Fruit fly (Drosophila melanogaster) whole organism, embryonic: ENCODE data around the gene Gyc89Da.

Source experiments
- Abd-B ChIP-seq: fragments of 200-800 bp; sonication (Bioruptor generic); optimal IDR thresholded peaks from 2 replicates; lab custom pipeline; 2018; ENCODE audit warnings: missing biosample characterization, mild to moderate bottlenecking, missing genetic modification characterization, moderate library complexity
- BEAF-32 ChIP-seq: fragments of 200-800 bp; sonication (Bioruptor generic); optimal IDR thresholded peaks from 3 replicates; lab custom pipeline; 2017; ENCODE audit warnings: missing biosample characterization, missing genetic modification characterization, mild to moderate bottlenecking, moderate library complexity, missing genetic modification reagents
- Bgb ChIP-seq: fragments of 200-800 bp; sonication (Bioruptor generic); IDR thresholded peaks from 2 replicates; pipeline ENCODE4 v1.3.6; 2022; ENCODE audit warnings: missing biosample characterization, missing genetic modification characterization; ENCODE audit not compliant: partially characterized antibody
- CG11456 ChIP-seq: fragments of 200-800 bp; sonication (Bioruptor generic); IDR thresholded peaks from 3 replicates; pipeline ENCODE4 v1.3.6; 2022; ENCODE audit warnings: missing biosample characterization, missing genetic modification characterization
- CG12219 ChIP-seq: fragments of 200-800 bp; sonication (Bioruptor generic); optimal IDR thresholded peaks from 3 replicates; lab custom pipeline; 2018; ENCODE audit warnings: missing biosample characterization, mild to moderate bottlenecking, missing genetic modification characterization
- CG1233 ChIP-seq: fragments of 200-800 bp; sonication (Bioruptor generic); optimal IDR thresholded peaks from 4 replicates; lab custom pipeline; 2018; ENCODE audit warnings: missing biosample characterization, mild to moderate bottlenecking, missing genetic modification characterization
- CG12659 ChIP-seq: fragments of 200-800 bp; sonication (Bioruptor generic); optimal IDR thresholded peaks from 3 replicates; lab custom pipeline; 2017; ENCODE audit warnings: mild to moderate bottlenecking, missing biosample characterization, missing genetic modification reagents, missing genetic modification characterization
- CG13296 ChIP-seq: fragments of 200-800 bp; sonication (Bioruptor generic); optimal IDR thresholded peaks from 3 replicates; lab custom pipeline; 2018; ENCODE audit warnings: missing biosample characterization, mild to moderate bottlenecking, missing genetic modification characterization
- CG15601 ChIP-seq: fragments of 200-800 bp; sonication (Bioruptor generic); optimal IDR thresholded peaks from 3 replicates; lab custom pipeline; 2019; ENCODE audit warnings: missing biosample characterization, mild to moderate bottlenecking, missing genetic modification characterization, moderate library complexity
- CG1602 ChIP-seq: fragments of 200-800 bp; sonication (Bioruptor generic); optimal IDR thresholded peaks from 3 replicates; lab custom pipeline; 2016; ENCODE audit warnings: missing biosample characterization, missing genetic modification characterization
- CG2202 ChIP-seq: fragments of 200-800 bp; sonication (Bioruptor generic); optimal IDR thresholded peaks from 2 replicates; lab custom pipeline; 2018; ENCODE audit warnings: missing biosample characterization, mild to moderate bottlenecking, missing genetic modification characterization
- CG3407 ChIP-seq: fragments of 200-800 bp; sonication (Bioruptor generic); optimal IDR thresholded peaks from 2 replicates; lab custom pipeline; 2018; ENCODE audit warnings: missing biosample characterization, mild to moderate bottlenecking, missing genetic modification characterization
- CG42726 ChIP-seq: fragments of 200-800 bp; sonication (Bioruptor generic); IDR thresholded peaks from 2 replicates; pipeline ENCODE4 v1.3.6; 2022; ENCODE audit warnings: missing biosample characterization, missing genetic modification characterization; ENCODE audit not compliant: partially characterized antibody
- CG5180 ChIP-seq: fragments of 200-800 bp; sonication (Bioruptor generic); optimal IDR thresholded peaks from 3 replicates; lab custom pipeline; 2017; ENCODE audit warnings: missing biosample characterization, missing genetic modification characterization, mild to moderate bottlenecking, moderate library complexity, missing genetic modification reagents
- CG6765 ChIP-seq: fragments of 200-800 bp; sonication (Bioruptor generic); optimal IDR thresholded peaks from 3 replicates; lab custom pipeline; 2017; ENCODE audit warnings: missing biosample characterization, mild to moderate bottlenecking, missing genetic modification characterization
- CG7271 ChIP-seq: fragments of 200-800 bp; sonication (Bioruptor generic); optimal IDR thresholded peaks from 2 replicates; lab custom pipeline; 2018; ENCODE audit warnings: missing biosample characterization, mild to moderate bottlenecking, missing genetic modification characterization, moderate library complexity
- CG8388 ChIP-seq: fragments of 200-800 bp; sonication (Bioruptor generic); optimal IDR thresholded peaks from 2 replicates; lab custom pipeline; 2019; ENCODE audit warnings: missing biosample characterization, mild to moderate bottlenecking, missing genetic modification characterization, moderate library complexity
- CG9437 ChIP-seq: fragments of 200-800 bp; sonication (Bioruptor generic); optimal IDR thresholded peaks from 2 replicates; lab custom pipeline; 2018; ENCODE audit warnings: missing biosample characterization, mild to moderate bottlenecking, missing genetic modification characterization
- CTCF ChIP-seq: fragments of 200-800 bp; sonication (Bioruptor generic); optimal IDR thresholded peaks from 2 replicates; lab custom pipeline; 2017; ENCODE audit warnings: missing biosample characterization, mild to moderate bottlenecking, missing genetic modification characterization, moderate library complexity
- Dll ChIP-seq: fragments of 200-800 bp; sonication (Bioruptor generic); IDR thresholded peaks from 4 replicates; pipeline ENCODE4 v1.3.6; 2022; ENCODE audit warnings: missing biosample characterization, missing genetic modification characterization; ENCODE audit not compliant: partially characterized antibody
- Dref ChIP-seq: fragments of 200-800 bp; sonication (Bioruptor generic); IDR thresholded peaks from 2 replicates; pipeline ENCODE4 v1.3.6; 2022; ENCODE audit warnings: missing biosample characterization, missing genetic modification characterization
- E2f2 ChIP-seq: fragments of 200-800 bp; sonication (Bioruptor generic); IDR thresholded peaks from 2 replicates; pipeline ENCODE4 v1.3.6; 2022; ENCODE audit warnings: missing biosample characterization, missing genetic modification characterization
- Ets65A ChIP-seq: fragments of 200-800 bp; sonication (Bioruptor generic); peaks from one replicate; lab custom pipeline; 2016; ENCODE audit warnings: missing biosample characterization, missing genetic modification characterization
- Fer3 ChIP-seq: fragments of 200-800 bp; sonication (Bioruptor generic); optimal IDR thresholded peaks from 2 replicates; lab custom pipeline; 2018; ENCODE audit warnings: missing biosample characterization, mild to moderate bottlenecking, missing genetic modification characterization, moderate library complexity
- H2.0 ChIP-seq: fragments of 200-800 bp; sonication (Bioruptor generic); IDR thresholded peaks from 2 replicates; pipeline ENCODE4 v1.3.6; 2022; ENCODE audit warnings: missing biosample characterization, missing genetic modification characterization
- HmgD ChIP-seq: fragments of 200-800 bp; sonication (Bioruptor generic); optimal IDR thresholded peaks from 3 replicates; lab custom pipeline; 2016; ENCODE audit warnings: missing biosample characterization, missing genetic modification characterization
- Lpt ChIP-seq: fragments of >200 bp; optimal IDR thresholded peaks from 2 replicates; lab custom pipeline; 2018; ENCODE audit warnings: missing biosample characterization, missing genetic modification characterization
- Med ChIP-seq: fragments of 200-800 bp; sonication (Bioruptor generic); peaks from one replicate; lab custom pipeline; 2016; ENCODE audit warnings: missing biosample characterization, missing genetic modification characterization, mild to moderate bottlenecking, inconsistent platforms, moderate library complexity
- Meics ChIP-seq: fragments of 200-800 bp; sonication (Bioruptor generic); optimal IDR thresholded peaks from 2 replicates; lab custom pipeline; 2017; ENCODE audit warnings: missing biosample characterization, mild to moderate bottlenecking, missing genetic modification characterization
- Mes4 ChIP-seq: fragments of 200-800 bp; sonication (Bioruptor generic); optimal IDR thresholded peaks from 2 replicates; lab custom pipeline; 2016; ENCODE audit warnings: missing biosample characterization, missing genetic modification characterization
- Myb ChIP-seq: fragments of 200-800 bp; sonication (Bioruptor generic); optimal IDR thresholded peaks from 2 replicates; lab custom pipeline; 2016; ENCODE audit warnings: missing biosample characterization, missing genetic modification characterization
- NFAT ChIP-seq: fragments of 200-800 bp; sonication (Bioruptor generic); IDR thresholded peaks from 2 replicates; pipeline ENCODE4 v1.3.6; 2022; ENCODE audit warnings: missing biosample characterization, missing genetic modification characterization
- Scr ChIP-seq: fragments of 200-800 bp; sonication (Bioruptor generic); IDR thresholded peaks from 2 replicates; pipeline ENCODE4 v1.3.6; 2022; ENCODE audit warnings: missing biosample characterization, missing genetic modification characterization; ENCODE audit not compliant: partially characterized antibody
- Sry-β ChIP-seq: fragments of 200-800 bp; sonication (Bioruptor generic); optimal IDR thresholded peaks from 2 replicates; lab custom pipeline; 2018; ENCODE audit warnings: missing biosample characterization, mild to moderate bottlenecking, missing genetic modification characterization, moderate library complexity
- YL-1 ChIP-seq: fragments of 200-800 bp; sonication (Bioruptor generic); optimal IDR thresholded peaks from 3 replicates; lab custom pipeline; 2017; ENCODE audit warnings: missing biosample characterization, mild to moderate bottlenecking, missing genetic modification characterization
- bbx ChIP-seq: fragments of 200-800 bp; sonication (Bioruptor generic); IDR thresholded peaks from 2 replicates; pipeline ENCODE4 v1.3.6; 2022; ENCODE audit warnings: missing biosample characterization, missing genetic modification characterization; ENCODE audit not compliant: partially characterized antibody
- dpn ChIP-seq, 2 experiments: fragments of 200-800 bp; sonication (Bioruptor generic); optimal IDR thresholded peaks; 3 replicates each; lab custom pipeline; 2016; ENCODE audit warnings: missing biosample characterization in 2 of 2, missing genetic modification characterization in 2 of 2
- ftz-f1 ChIP-seq: fragments of 200-800 bp; sonication (Bioruptor generic); optimal IDR thresholded peaks from 2 replicates; lab custom pipeline; 2016; ENCODE audit warnings: missing biosample characterization, missing genetic modification characterization
- nerfin-2 ChIP-seq: fragments of 200-800 bp; sonication (Bioruptor generic); IDR thresholded peaks from 2 replicates; pipeline ENCODE4 v1.3.6; 2022; ENCODE audit warnings: missing biosample characterization, missing genetic modification characterization; ENCODE audit not compliant: partially characterized antibody
- nmo ChIP-seq: fragments of 200-800 bp; sonication (Bioruptor generic); optimal IDR thresholded peaks from 2 replicates; lab custom pipeline; 2018; ENCODE audit warnings: missing biosample characterization, mild to moderate bottlenecking, missing genetic modification characterization, moderate library complexity
- ranshi ChIP-seq: fragments of 200-800 bp; sonication (Bioruptor generic); IDR thresholded peaks from 2 replicates; pipeline ENCODE4 v1.3.6; 2022; ENCODE audit warnings: missing biosample characterization, missing genetic modification characterization
- row ChIP-seq: fragments of 200-800 bp; sonication (Bioruptor generic); IDR thresholded peaks from 3 replicates; pipeline ENCODE4 v1.3.6; 2022; ENCODE audit warnings: missing biosample characterization, missing genetic modification characterization
- run ChIP-seq: fragments of 200-800 bp; sonication (Bioruptor generic); optimal IDR thresholded peaks from 3 replicates; lab custom pipeline; 2018; ENCODE audit warnings: missing biosample characterization, mild to moderate bottlenecking, missing genetic modification characterization
- schlank ChIP-seq: fragments of 200-800 bp; sonication (Bioruptor generic); optimal IDR thresholded peaks from 2 replicates; lab custom pipeline; 2018; ENCODE audit warnings: missing biosample characterization, mild to moderate bottlenecking, missing genetic modification characterization
- sens ChIP-seq: fragments of 200-800 bp; sonication (Bioruptor generic); peaks from one replicate; lab custom pipeline; 2016; ENCODE audit warnings: missing biosample characterization, missing genetic modification characterization
- sima ChIP-seq: fragments of 200-800 bp; sonication (Bioruptor generic); optimal IDR thresholded peaks from 2 replicates; lab custom pipeline; 2016; ENCODE audit warnings: missing biosample characterization, missing genetic modification characterization
- sna ChIP-seq: fragments of 200-800 bp; sonication (Bioruptor generic); IDR thresholded peaks from 2 replicates; pipeline ENCODE4 v1.3.6; 2022; ENCODE audit warnings: missing biosample characterization, missing genetic modification characterization; ENCODE audit not compliant: partially characterized antibody
- tgo ChIP-seq: fragments of 200-800 bp; sonication (Bioruptor generic); IDR thresholded peaks from 3 replicates; pipeline ENCODE4 v1.3.6; 2022; ENCODE audit warnings: missing biosample characterization, missing genetic modification characterization
- unpg ChIP-seq: fragments of 200-800 bp; sonication (Bioruptor generic); optimal IDR thresholded peaks from 3 replicates; lab custom pipeline; 2018; ENCODE audit warnings: missing biosample characterization, mild to moderate bottlenecking, missing genetic modification characterization, moderate library complexity
- vvl ChIP-seq: fragments of 200-800 bp; sonication (Bioruptor generic); IDR thresholded peaks from 2 replicates; pipeline ENCODE4 v1.3.6; 2022; ENCODE audit warnings: missing biosample characterization, missing genetic modification characterization

Gene Gyc89Da

DNA sequence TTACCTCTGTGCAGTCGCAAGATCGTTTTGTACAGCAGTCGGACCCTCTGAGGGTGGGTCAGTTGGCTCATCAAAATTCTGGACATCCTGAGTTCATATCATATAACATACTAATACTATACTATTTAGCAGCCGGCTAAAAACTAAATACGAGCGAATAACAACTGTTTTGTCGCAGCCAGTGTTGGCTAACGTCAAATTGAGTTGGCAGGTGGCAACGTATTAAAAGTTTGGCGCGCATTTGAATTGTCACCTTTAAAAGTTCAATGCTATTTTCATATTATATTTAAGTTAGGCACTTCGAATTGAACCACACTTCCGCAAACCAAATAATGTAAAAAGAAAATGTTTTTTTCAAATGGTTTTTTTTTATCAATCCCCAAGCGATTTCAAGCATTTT lies 9.9 kb downstream of the Gyc89Da start, which contains the start of gene Sdhaf3 (continued):
- TF ChIP-seq CG8388 (GFP tag; lab: Kevin White, UChicago) (no peak), schlank (tag; lab: Kevin White, UChicago) (no peak), H2.0 (GFP tag; lab: Robert Waterston, UW) (no peak), Lpt (GFP tag; lab: Kevin White, UChicago) (no peak), tgo (no peak), Myb (GFP tag; lab: Kevin White, UChicago) (peak; percentile 25), BEAF-32 (peak; percentile 32), Med (GFP tag; lab: Kevin White, UChicago) (peak; percentile 78), CG12659 (GFP tag; lab: Kevin White, UChicago) (peak; percentile 17), CG42726 (GFP tag; lab: Robert Waterston, UW) (no peak), Dll (GFP tag; lab: Robert Waterston, UW) (no peak), CG7271 (no peak), CG5180 (GFP tag; lab: Kevin White, UChicago) (no peak), CG11456 (no peak)

DNA sequence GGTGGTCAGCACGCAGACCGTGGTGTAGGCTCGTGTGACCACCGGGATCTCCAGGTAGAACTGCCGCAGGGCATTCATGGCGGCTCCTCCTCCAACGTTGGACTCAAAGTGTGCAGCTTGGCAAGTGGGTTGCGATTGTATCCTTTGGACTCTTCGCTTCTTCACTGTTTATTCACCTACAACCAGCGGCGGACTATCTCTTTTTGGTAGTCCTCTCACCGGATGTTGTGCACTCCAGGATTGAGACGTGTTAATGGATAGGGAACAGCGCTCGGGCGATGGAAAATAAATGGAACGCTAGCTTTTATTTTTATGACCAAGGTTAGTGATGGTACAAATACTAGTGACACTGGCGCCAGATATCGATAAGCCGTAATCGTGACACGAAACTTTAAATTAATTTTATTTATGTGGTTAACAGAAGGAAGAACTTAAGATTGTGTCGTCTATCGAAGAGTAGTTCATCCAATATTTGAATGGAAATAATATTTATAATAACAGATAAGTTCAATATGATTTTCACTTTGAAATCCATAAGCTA lies 11.5 kb downstream of the Gyc89Da start, which contains the start of gene Der-2:
TSS of gene Der-2 (minus strand) at position 347 of the 541 bp plus-strand sequence.
- TF ChIP-seq ranshi (GFP tag; lab: Robert Waterston, UW) (no peak), sna (GFP tag; lab: Robert Waterston, UW) (peak; percentile 97), CG1602 (GFP tag; lab: Kevin White, UChicago) (no peak), CG1233 (no peak), bbx (GFP tag; lab: Robert Waterston, UW) (peak; percentile 92), CTCF (GFP tag; lab: Kevin White, UChicago) (peak; percentile 20), CG15601 (tag; lab: Kevin White, UChicago) (no peak), CG9437 (GFP tag; lab: Kevin White, UChicago) (no peak), vvl (GFP tag; lab: Robert Waterston, UW) (0 out of 2 replicates have a peak, but pooled peaks have one; percentile 32), CG3407 (no peak), Abd-B (GFP tag; lab: Kevin White, UChicago) (peak; percentile 64), Fer3 (tag; lab: Kevin White, UChicago) (no peak), E2f2 (GFP tag; lab: Robert Waterston, UW) (peak; percentile 85), ftz-f1 (GFP tag; lab: Kevin White, UChicago) (no peak), nerfin-2 (GFP tag; lab: Robert Waterston, UW) (peak; percentile 64), CG13296 (no peak), Scr (GFP tag; lab: Robert Waterston, UW) (peak; percentile 91), Sry-β (GFP tag; lab: Kevin White, UChicago) (no peak), CG6765 (no peak), Meics (GFP tag; lab: Kevin White, UChicago) (no peak), HmgD (GFP tag; lab: Kevin White, UChicago) (no peak), row (GFP tag; lab: Robert Waterston, UW) (peak; percentile 52; the same call in 2 of the 3 replicates), dpn (GFP tag; optimal IDR thresholded peaks at IDR 0.05; lab: Kevin White, UChicago) (no peak), sens (GFP tag; lab: Kevin White, UChicago) (peak; percentile 63), YL-1 (GFP tag; lab: Kevin White, UChicago) (peak; percentile 5), CG12659 (GFP tag; lab: Kevin White, UChicago) (no peak), run (tag; lab: Kevin White, UChicago) (no peak), NFAT (GFP tag; lab: Robert Waterston, UW) (no peak), sima (no peak), Bgb (GFP tag; lab: Robert Waterston, UW) (peak; percentile 92), Ets65A (GFP tag; lab: Kevin White, UChicago) (peak; percentile 67), Dref (GFP tag; lab: Robert Waterston, UW) (peak; percentile 75), Mes4 (GFP tag; lab: Kevin White, UChicago) (no peak), CG12219 (GFP tag; lab: Kevin White, UChicago) (no peak), nmo (GFP tag; lab: Kevin White, UChicago) (peak; percentile 1), unpg (GFP tag; lab: Kevin White, UChicago) (no peak), CG2202 (tag; lab: Kevin White, UChicago) (no peak)
